Worm (Caenorhabditis elegans): Measurements from ENCODE around the gene K01B6.3.

DNA sequence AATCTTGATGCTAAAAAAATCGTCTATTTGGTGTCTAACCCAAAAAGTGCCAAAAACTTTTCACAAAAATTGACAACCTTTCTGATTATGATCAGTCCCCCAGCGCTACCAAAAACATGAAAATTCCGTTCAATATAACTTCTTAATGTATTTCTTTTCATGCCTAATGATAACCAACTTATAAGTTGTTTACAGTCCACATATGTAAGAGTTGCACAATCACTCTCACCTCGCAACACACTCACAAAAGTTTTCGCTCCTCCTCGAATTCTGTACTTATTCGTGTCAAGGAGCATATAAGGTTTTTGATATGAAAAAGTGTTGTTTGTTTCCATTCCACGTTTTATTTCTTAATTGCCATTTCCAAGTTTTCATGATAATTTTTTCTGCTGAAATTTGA lies 11.5 kb upstream of the K01B6.3 start:
- TF ChIP-seq fkh-6 (tag; optimal IDR thresholded peaks at IDR 0.05) = no peak
- TF ChIP-seq pqm-1 (tag; optimal IDR thresholded peaks at IDR 0.05) = no peak
- TF ChIP-seq sox-4 (tag; optimal IDR thresholded peaks at IDR 0.05) = no peak
- TF ChIP-seq hlh-15 (tag; optimal IDR thresholded peaks at IDR 0.05) = no peak
